Fruit fly (Drosophila melanogaster) whole organism, embryonic: Measurements from ENCODE around the gene Tpr2.
A peak's percentile ranks its signal among the peaks of the same experiment; 100 is the strongest.

Experiments
- C15 ChIP-seq: fragments of 200-800 bp; sonication (Bioruptor generic); IDR thresholded peaks from 3 replicates; pipeline ENCODE4 v1.3.6; 2022; ENCODE audit warnings: missing biosample characterization, missing genetic modification characterization
- CG10267 ChIP-seq: fragments of 200-800 bp; sonication (Bioruptor generic); optimal IDR thresholded peaks from 2 replicates; lab custom pipeline; 2018; ENCODE audit warnings: missing biosample characterization, mild to moderate bottlenecking, missing genetic modification characterization, moderate library complexity
- CG10366 ChIP-seq: fragments of 200-800 bp; sonication (Bioruptor generic); IDR thresholded peaks from 2 replicates; pipeline ENCODE4 v1.3.6; 2022; ENCODE audit warnings: missing biosample characterization, missing genetic modification characterization
- CG10431 ChIP-seq: fragments of 200-800 bp; sonication (Bioruptor generic); optimal IDR thresholded peaks from 3 replicates; lab custom pipeline; 2018; ENCODE audit warnings: missing biosample characterization, mild to moderate bottlenecking, missing genetic modification characterization
- CG10462 ChIP-seq: fragments of 200-800 bp; sonication (Bioruptor generic); optimal IDR thresholded peaks from 2 replicates; lab custom pipeline; 2016; ENCODE audit warnings: missing biosample characterization, missing genetic modification characterization
- CG11456 ChIP-seq: fragments of 200-800 bp; sonication (Bioruptor generic); IDR thresholded peaks from 3 replicates; pipeline ENCODE4 v1.3.6; 2022; ENCODE audit warnings: missing biosample characterization, missing genetic modification characterization
- CG12104 ChIP-seq: fragments of 200-800 bp; sonication (Bioruptor generic); optimal IDR thresholded peaks from 3 replicates; lab custom pipeline; 2016; ENCODE audit warnings: missing biosample characterization, missing genetic modification characterization
- CG14441 ChIP-seq: fragments of 200-800 bp; sonication (Bioruptor generic); IDR thresholded peaks from 2 replicates; pipeline ENCODE4 v1.3.6; 2022; ENCODE audit warnings: missing biosample characterization, missing genetic modification characterization
- CG14710 ChIP-seq: fragments of 200-800 bp; sonication (Bioruptor generic); optimal IDR thresholded peaks from 3 replicates; lab custom pipeline; 2019; ENCODE audit warnings: missing biosample characterization, mild to moderate bottlenecking, missing genetic modification characterization, moderate library complexity
- CG15011 ChIP-seq: fragments of 200-800 bp; sonication (Bioruptor generic); optimal IDR thresholded peaks from 3 replicates; lab custom pipeline; 2018; ENCODE audit warnings: missing biosample characterization, mild to moderate bottlenecking, missing genetic modification characterization
- CG15269 ChIP-seq: fragments of 200-800 bp; sonication (Bioruptor generic); optimal IDR thresholded peaks from 2 replicates; lab custom pipeline; 2018; ENCODE audit warnings: missing biosample characterization, mild to moderate bottlenecking, missing genetic modification characterization, moderate library complexity
- CG15696 ChIP-seq: fragments of 200-800 bp; sonication (Bioruptor generic); optimal IDR thresholded peaks from 2 replicates; lab custom pipeline; 2019; ENCODE audit warnings: missing biosample characterization, mild to moderate bottlenecking, missing genetic modification characterization, moderate library complexity
- CG17328 ChIP-seq: fragments of 200-800 bp; sonication (Bioruptor generic); IDR thresholded peaks from 2 replicates; pipeline ENCODE4 v1.3.6; 2022; ENCODE audit warnings: missing biosample characterization, missing genetic modification characterization
- CG18764 ChIP-seq: fragments of 200-800 bp; sonication (Bioruptor generic); optimal IDR thresholded peaks from 3 replicates; lab custom pipeline; 2016; ENCODE audit warnings: missing biosample characterization, missing genetic modification characterization
- CG3995 ChIP-seq: fragments of 200-800 bp; sonication (Bioruptor generic); optimal IDR thresholded peaks from 3 replicates; lab custom pipeline; 2016; ENCODE audit warnings: missing biosample characterization, missing genetic modification characterization
- CG4820 ChIP-seq: fragments of 200-800 bp; sonication (Bioruptor generic); optimal IDR thresholded peaks from 3 replicates; lab custom pipeline; 2016; ENCODE audit warnings: missing biosample characterization, missing genetic modification characterization
- CG5953 ChIP-seq: fragments of 200-800 bp; sonication (Bioruptor generic); IDR thresholded peaks from 2 replicates; pipeline ENCODE4 v1.3.6; 2022; ENCODE audit warnings: missing biosample characterization, missing genetic modification characterization
- CG6813 ChIP-seq: fragments of 200-800 bp; sonication (Bioruptor generic); optimal IDR thresholded peaks from 2 replicates; lab custom pipeline; 2017; ENCODE audit warnings: missing biosample characterization, missing genetic modification characterization, mild to moderate bottlenecking, moderate library complexity, missing genetic modification reagents
- CG7372 ChIP-seq: fragments of 200-800 bp; sonication (Bioruptor generic); IDR thresholded peaks from 2 replicates; pipeline ENCODE4 v1.3.6; 2022; ENCODE audit warnings: missing biosample characterization, missing genetic modification characterization
- Chrac-16 ChIP-seq: fragments of 200-800 bp; sonication (Bioruptor generic); optimal IDR thresholded peaks from 3 replicates; lab custom pipeline; 2016; ENCODE audit warnings: missing biosample characterization, missing genetic modification characterization
- D19A ChIP-seq: fragments of 200-800 bp; optimal IDR thresholded peaks from 3 replicates; lab custom pipeline; 2019; ENCODE audit warnings: missing biosample characterization, mild to moderate bottlenecking, missing genetic modification characterization, moderate library complexity
- Dfd ChIP-seq, 2 experiments: fragments of >200 bp; optimal IDR thresholded peaks; 2 replicates each; lab custom pipeline; 2017; ENCODE audit warnings: missing biosample characterization in 2 of 2, missing genetic modification characterization in 2 of 2
- Dll ChIP-seq: fragments of 200-800 bp; sonication (Bioruptor generic); IDR thresholded peaks from 4 replicates; pipeline ENCODE4 v1.3.6; 2022; ENCODE audit warnings: missing biosample characterization, missing genetic modification characterization; ENCODE audit not compliant: partially characterized antibody
- Doc3 ChIP-seq: fragments of 200-800 bp; sonication (Bioruptor generic); IDR thresholded peaks from 3 replicates; pipeline ENCODE4 v1.3.6; 2022; ENCODE audit warnings: missing biosample characterization, missing genetic modification characterization; ENCODE audit not compliant: partially characterized antibody
- HLH3B ChIP-seq: fragments of 200-800 bp; sonication (Bioruptor generic); IDR thresholded peaks from 2 replicates; pipeline ENCODE4 v1.3.6; 2022; ENCODE audit warnings: missing biosample characterization, missing genetic modification characterization
- Hmx ChIP-seq: fragments of 200-800 bp; sonication (Bioruptor generic); optimal IDR thresholded peaks from 2 replicates; lab custom pipeline; 2016; ENCODE audit warnings: missing biosample characterization, missing genetic modification characterization
- Myb ChIP-seq: fragments of 200-800 bp; sonication (Bioruptor generic); optimal IDR thresholded peaks from 2 replicates; lab custom pipeline; 2016; ENCODE audit warnings: missing biosample characterization, missing genetic modification characterization
- NFAT ChIP-seq: fragments of 200-800 bp; sonication (Bioruptor generic); IDR thresholded peaks from 2 replicates; pipeline ENCODE4 v1.3.6; 2022; ENCODE audit warnings: missing biosample characterization, missing genetic modification characterization
- Nf-YA ChIP-seq: fragments of 200-800 bp; sonication (Bioruptor generic); IDR thresholded peaks from 2 replicates; pipeline ENCODE4 v1.3.6; 2022; ENCODE audit warnings: missing biosample characterization, missing genetic modification characterization
- Nf-YC ChIP-seq: fragments of 200-800 bp; optimal IDR thresholded peaks from 3 replicates; lab custom pipeline; 2019; ENCODE audit warnings: missing biosample characterization, mild to moderate bottlenecking, missing genetic modification characterization, moderate library complexity
- Optix ChIP-seq: fragments of 200-800 bp; sonication (Bioruptor generic); IDR thresholded peaks from 3 replicates; pipeline ENCODE4 v1.3.6; 2022; ENCODE audit warnings: missing biosample characterization, missing genetic modification characterization
- ab ChIP-seq: fragments of 200-800 bp; sonication (Bioruptor generic); optimal IDR thresholded peaks from 2 replicates; lab custom pipeline; 2016; ENCODE audit warnings: missing biosample characterization, missing genetic modification characterization
- abd-A ChIP-seq: fragments of 200-800 bp; sonication (Bioruptor generic); optimal IDR thresholded peaks from 3 replicates; lab custom pipeline; 2019; ENCODE audit warnings: missing biosample characterization, mild to moderate bottlenecking, missing genetic modification characterization, moderate library complexity
- ap ChIP-seq: fragments of 200-800 bp; sonication (Bioruptor generic); IDR thresholded peaks from 2 replicates; pipeline ENCODE4 v1.3.6; 2022; ENCODE audit warnings: missing biosample characterization, missing genetic modification characterization
- corto ChIP-seq: fragments of 200-800 bp; sonication (Bioruptor generic); optimal IDR thresholded peaks from 2 replicates; lab custom pipeline; 2016; ENCODE audit warnings: missing biosample characterization, mild to moderate bottlenecking, missing genetic modification characterization, moderate library complexity
- disco-r ChIP-seq: fragments of 200-800 bp; sonication (Bioruptor generic); optimal IDR thresholded peaks from 2 replicates; lab custom pipeline; 2016; ENCODE audit warnings: missing biosample characterization, missing genetic modification characterization
- esg ChIP-seq: fragments of 200-800 bp; sonication (Bioruptor generic); conservative IDR thresholded peaks from 2 replicates; pipeline ENCODE4 v1.3.6; 2022; ENCODE audit warnings: missing biosample characterization, missing genetic modification characterization
- grn ChIP-seq: fragments of 200-800 bp; sonication (Bioruptor generic); optimal IDR thresholded peaks from 3 replicates; lab custom pipeline; 2017; ENCODE audit warnings: missing biosample characterization, missing genetic modification characterization
- gsb ChIP-seq: fragments of 200-800 bp; sonication (Bioruptor generic); IDR thresholded peaks from 2 replicates; pipeline ENCODE4 v1.3.6; 2022; ENCODE audit warnings: missing biosample characterization, missing genetic modification characterization
- gsb-n ChIP-seq: fragments of 200-800 bp; sonication (Bioruptor generic); optimal IDR thresholded peaks from 3 replicates; lab custom pipeline; 2018; ENCODE audit warnings: missing biosample characterization, mild to moderate bottlenecking, missing genetic modification characterization
- gt ChIP-seq: fragments of 200-800 bp; sonication (Bioruptor generic); IDR thresholded peaks from 2 replicates; pipeline ENCODE4 v1.3.6; 2022; ENCODE audit warnings: missing biosample characterization, missing genetic modification characterization
- inv ChIP-seq: fragments of 200-800 bp; sonication (Bioruptor generic); IDR thresholded peaks from 2 replicates; pipeline ENCODE4 v1.3.6; 2022; ENCODE audit warnings: missing biosample characterization, missing genetic modification characterization; ENCODE audit not compliant: partially characterized antibody
- luna ChIP-seq: fragments of 200-800 bp; sonication (Bioruptor generic); optimal IDR thresholded peaks from 2 replicates; lab custom pipeline; 2016; ENCODE audit warnings: missing biosample characterization, missing genetic modification characterization
- nmo ChIP-seq: fragments of 200-800 bp; sonication (Bioruptor generic); optimal IDR thresholded peaks from 2 replicates; lab custom pipeline; 2018; ENCODE audit warnings: missing biosample characterization, mild to moderate bottlenecking, missing genetic modification characterization, moderate library complexity
- pan ChIP-seq, 4 experiments: fragments of >200 bp in 3 of 4; fragments of 200-800 bp in 1 of 4; sonication (Bioruptor generic) in 1 of 4; optimal IDR thresholded peaks in 3 of 4; IDR thresholded peaks in 1 of 4; 2 replicates each; pipeline versions ENCODE4 v1.3.6 to Lab custom; 2017 to 2022; ENCODE audit warnings: missing biosample characterization in 2 of 4, missing genetic modification characterization in 2 of 4, mixed read lengths in 1 of 4
- pfk ChIP-seq: fragments of 200-800 bp; sonication (Bioruptor generic); optimal IDR thresholded peaks from 2 replicates; lab custom pipeline; 2018; ENCODE audit warnings: missing biosample characterization, mild to moderate bottlenecking, missing genetic modification characterization, moderate library complexity
- sens-2 ChIP-seq: fragments of 200-800 bp; sonication (Bioruptor generic); IDR thresholded peaks from 2 replicates; pipeline ENCODE4 v1.3.6; 2022; ENCODE audit warnings: missing biosample characterization, missing genetic modification characterization
- twi ChIP-seq: fragments of 200-800 bp; optimal IDR thresholded peaks from 2 replicates; lab custom pipeline; 2019; ENCODE audit warnings: missing biosample characterization, mild to moderate bottlenecking, missing genetic modification characterization, moderate library complexity
- wdn ChIP-seq: fragments of 200-800 bp; sonication (Bioruptor generic); IDR thresholded peaks from 2 replicates; pipeline ENCODE4 v1.3.6; 2022; ENCODE audit warnings: missing biosample characterization, missing genetic modification characterization
- yki ChIP-seq: fragments of >200 bp; optimal IDR thresholded peaks from 3 replicates; lab custom pipeline; 2018

Gene Tpr2

dm6 chr2L:16532702-16533385 lies 41.5 kb downstream of the Tpr2 start, which contains the start of gene CG5953 (continued):
- TF ChIP-seq CG11456 (GFP tag; lab: Robert Waterston, UW) (peak; percentile 90), ap (GFP tag; lab: Robert Waterston, UW) (peak; percentile 96), Doc3 (GFP tag; lab: Robert Waterston, UW) (no peak), gt (GFP tag; lab: Robert Waterston, UW) (peak; percentile 86), Dfd (GFP tag; optimal IDR thresholded peaks at IDR 0.05; lab: Kevin White, UChicago) (no peak), disco-r (peak; percentile 90), CG14441 (GFP tag; lab: Robert Waterston, UW) (peak; percentile 96), Chrac-16 (GFP tag; lab: Kevin White, UChicago) (peak; percentile 95), CG10267 (tag; lab: Kevin White, UChicago) (peak; percentile 93), wdn (GFP tag; lab: Robert Waterston, UW) (peak; percentile 94), gsb (peak; percentile 90), ab (GFP tag; lab: Kevin White, UChicago) (peak; percentile 83), CG5953 (peak; percentile 92), CG12104 (GFP tag; lab: Kevin White, UChicago) (peak; percentile 92), Myb (peak; percentile 86), HLH3B (peak; percentile 97), Nf-YC (tag; lab: Kevin White, UChicago) (peak; percentile 88), inv (GFP tag; lab: Robert Waterston, UW) (no peak), esg (GFP tag; lab: Robert Waterston, UW) (peak; percentile 98), CG15696 (peak; percentile 88), CG10431 (GFP tag; lab: Kevin White, UChicago) (peak; percentile 90), Hmx (GFP tag; lab: Kevin White, UChicago) (peak; percentile 81), CG7372 (peak; percentile 95), Optix (peak; percentile 83), CG15269 (tag; lab: Kevin White, UChicago) (peak; percentile 96), sens-2 (GFP tag; lab: Robert Waterston, UW) (peak; percentile 93), C15 (peak; percentile 86), Dll (GFP tag; lab: Robert Waterston, UW) (no peak), D19A (tag; lab: Kevin White, UChicago) (peak; percentile 93), pfk (GFP tag; lab: Kevin White, UChicago) (peak; percentile 40), yki (peak; percentile 92), CG6813 (peak; percentile 94), corto (GFP tag; lab: Kevin White, UChicago) (peak; percentile 82), pan (optimal IDR thresholded peaks at IDR 0.05; lab: Kevin White, UChicago) (no peak), pan (GFP tag; optimal IDR thresholded peaks at IDR 0.05 in 1 of 2, IDR thresholded peaks at IDR 0.05 in 1 of 2) (peak in 1 of 2 experiments; percentile 98), nmo (GFP tag; lab: Kevin White, UChicago) (peak; percentile 98), NFAT (GFP tag; lab: Robert Waterston, UW) (peak; percentile 89), CG15011 (GFP tag; lab: Kevin White, UChicago) (peak; percentile 96), luna (GFP tag; lab: Kevin White, UChicago) (peak; percentile 76), Nf-YA (GFP tag; lab: Robert Waterston, UW) (peak; percentile 92), CG17328 (GFP tag; lab: Robert Waterston, UW) (peak; percentile 97), CG10462 (peak; percentile 85), CG4820 (GFP tag; lab: Kevin White, UChicago) (peak; percentile 93), gsb-n (peak; percentile 97), CG18764 (GFP tag; lab: Kevin White, UChicago) (peak; percentile 86), CG3995 (GFP tag; lab: Kevin White, UChicago) (peak; percentile 63), twi (peak; percentile 87), grn (GFP tag; lab: Kevin White, UChicago) (peak; percentile 73), CG14710 (tag; lab: Kevin White, UChicago) (peak; percentile 95), abd-A (peak; percentile 94), CG10366 (peak; percentile 96)
